Worm (Caenorhabditis elegans) whole organism, late embryonic: ENCODE results near the gene sma-5.

Source experiments
- ama-1 ChIP-seq: fragments of 150-350 bp; optimal IDR thresholded peaks from 2 replicates; lab custom pipeline; 2014
- hlh-8 ChIP-seq: sonication (generic microtip); optimal IDR thresholded peaks from 2 replicates; lab custom pipeline; 2016; ENCODE audit warnings: missing genotype, missing genetic modification characterization, missing compliant biosample characterization
- nhr-11 ChIP-seq: fragments of 150-350 bp; optimal IDR thresholded peaks from 2 replicates; lab custom pipeline; 2014; ENCODE audit warnings: missing biosample characterization, missing genetic modification characterization
- unc-55 ChIP-seq: sonication (generic microtip); optimal IDR thresholded peaks from 2 replicates; lab custom pipeline; 2017; ENCODE audit warnings: missing biosample characterization, missing genetic modification reagents, missing genetic modification characterization

DNA sequence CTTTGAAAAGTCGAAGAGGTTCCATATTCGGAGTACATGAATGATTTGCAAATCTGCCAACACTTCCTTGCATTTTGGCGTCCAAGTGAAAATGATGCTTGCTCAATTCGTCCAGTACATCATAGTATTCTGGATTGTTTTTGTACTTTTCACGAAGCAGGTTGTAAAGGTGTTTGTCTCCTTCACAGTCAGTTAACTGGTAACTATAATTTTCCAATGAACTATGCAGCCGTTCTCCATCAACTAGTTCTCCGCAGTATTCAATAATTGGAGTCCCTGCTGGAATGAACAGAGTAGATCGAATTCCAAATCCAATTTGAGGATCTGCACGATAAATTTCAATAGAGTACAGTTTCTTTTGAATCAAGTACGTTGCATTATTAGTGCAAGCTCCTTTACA is 34.0 kb downstream of the sma-5 start:
- TF ChIP-seq nhr-11 (tag; lab: Kevin White, UChicago) (no peak), ama-1 (lab: Kevin White, UChicago) (no peak), hlh-8 (tag; lab: Kevin White, UChicago) (no peak), unc-55 (no peak)
